Fruit fly (Drosophila melanogaster): ENCODE data around the gene nes.

DNA sequence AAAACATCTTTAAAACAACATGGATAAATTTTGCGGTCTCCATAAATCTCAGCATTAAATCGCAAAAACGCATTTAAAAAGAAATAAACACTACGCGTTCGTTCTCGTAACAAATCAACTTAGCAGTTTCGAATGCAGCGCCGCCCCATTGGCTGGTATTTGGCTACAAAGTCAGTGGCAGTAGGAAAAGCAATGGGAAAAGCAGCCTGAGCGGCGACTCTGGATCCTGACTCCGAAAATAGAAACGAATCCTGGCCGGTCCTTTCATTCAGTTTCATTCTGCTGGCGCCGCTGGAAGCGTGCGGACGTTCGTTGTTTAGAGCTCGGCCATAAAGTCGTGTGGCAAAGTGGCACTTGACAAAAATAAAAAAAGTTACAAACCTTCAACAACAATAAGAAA is 15.0 kb upstream of the nes start, which contains the start of gene CG14086:
- TF ChIP-seq nerfin-1 (tag; optimal IDR thresholded peaks at IDR 0.05) (no peak), CG3065 (GFP tag; optimal IDR thresholded peaks at IDR 0.05) (no peak), lbe (GFP tag; optimal IDR thresholded peaks at IDR 0.05) (no peak), luna (GFP tag; optimal IDR thresholded peaks at IDR 0.05) (no peak), Meics (GFP tag; optimal IDR thresholded peaks at IDR 0.05) (no peak), h (optimal IDR thresholded peaks at IDR 0.05) (no peak), HmgD (GFP tag; optimal IDR thresholded peaks at IDR 0.05) (no peak), eyg (GFP tag; optimal IDR thresholded peaks at IDR 0.05) (no peak), CG2120 (GFP tag; optimal IDR thresholded peaks at IDR 0.05) (no peak), dimm (GFP tag; IDR thresholded peaks at IDR 0.05) (no peak), cas (GFP tag; IDR thresholded peaks at IDR 0.05) (no peak)

Measured in whole organism, embryonic.